Fruit fly (Drosophila melanogaster): ENCODE results near the gene yata.

Gene yata

dm6 chr3R:29725577-29726240 is 23.3 kb upstream of the yata start, which contains the start of gene Kul:
TSS of gene Kul (plus strand) at chr3R:29725830.
- peak; percentile 2 for TF ChIP-seq OdsH (GFP tag; optimal IDR thresholded peaks at IDR 0.05)
- no peak for TF ChIP-seq sage (GFP tag; optimal IDR thresholded peaks at IDR 0.05)
- TF ChIP-seq dsf (GFP tag; optimal IDR thresholded peaks at IDR 0.05; ENCODE audit: borderline replicate concordance) = no peak
- TF ChIP-seq Jra (GFP tag; optimal IDR thresholded peaks at IDR 0.05) = no peak
- TF ChIP-seq foxo (GFP tag; optimal IDR thresholded peaks at IDR 0.05) = peak in 1 of 2 experiments; percentile 19
- no peak for TF ChIP-seq fru (GFP tag; optimal IDR thresholded peaks at IDR 0.05)
- no peak for TF ChIP-seq dl (GFP tag; optimal IDR thresholded peaks at IDR 0.05; ENCODE audit: insufficient read depth in 1 of 2, partially characterized antibody in 2 of 2)
- TF ChIP-seq Dfd (GFP tag; optimal IDR thresholded peaks at IDR 0.05) = no peak
- TF ChIP-seq Hr78 (GFP tag; optimal IDR thresholded peaks at IDR 0.05) = no peak
- TF ChIP-seq br (GFP tag; optimal IDR thresholded peaks at IDR 0.05) = no peak
- no peak for TF ChIP-seq sv (GFP tag; optimal IDR thresholded peaks at IDR 0.05)
- no peak for TF ChIP-seq lola (GFP tag; optimal IDR thresholded peaks at IDR 0.05)
- TF ChIP-seq GATAd (GFP tag; optimal IDR thresholded peaks at IDR 0.05) = peak; percentile 2
- peak; percentile 82 for TF ChIP-seq Hnf4 (GFP tag; optimal IDR thresholded peaks at IDR 0.05)
- TF ChIP-seq rgr (GFP tag; optimal IDR thresholded peaks at IDR 0.05) = peak; percentile 11
- TF ChIP-seq Dif (GFP tag; optimal IDR thresholded peaks at IDR 0.05; ENCODE audit: partially characterized antibody) = no peak
- TF ChIP-seq Myc (optimal IDR thresholded peaks at IDR 0.05) = no peak
- TF ChIP-seq ey (GFP tag; optimal IDR thresholded peaks at IDR 0.05) = no peak
- TF ChIP-seq psq (GFP tag; optimal IDR thresholded peaks at IDR 0.05) = no peak
- no peak for TF ChIP-seq dmrt93B (GFP tag; optimal IDR thresholded peaks at IDR 0.05)
- TF ChIP-seq h (GFP tag; optimal IDR thresholded peaks at IDR 0.05) = no peak
- no peak for TF ChIP-seq CG32264 (GFP tag; optimal IDR thresholded peaks at IDR 0.05)
- no peak for TF ChIP-seq CG9705 (GFP tag; optimal IDR thresholded peaks at IDR 0.05)
- TF ChIP-seq Rel (GFP tag; optimal IDR thresholded peaks at IDR 0.05) = no peak
- TF ChIP-seq Rel (tag; optimal IDR thresholded peaks at IDR 0.05) = no peak
- no peak for TF ChIP-seq woc (GFP tag; optimal IDR thresholded peaks at IDR 0.05)
- no peak for TF ChIP-seq N (GFP tag; optimal IDR thresholded peaks at IDR 0.05)
- no peak for TF ChIP-seq Sp1 (GFP tag; optimal IDR thresholded peaks at IDR 0.05)
- TF ChIP-seq jim (GFP tag; optimal IDR thresholded peaks at IDR 0.05) = no peak
- peak; percentile 31 for TF ChIP-seq HLH106 (tag; optimal IDR thresholded peaks at IDR 0.05)
- no peak for TF ChIP-seq Mio (GFP tag; optimal IDR thresholded peaks at IDR 0.05)
- no peak for TF ChIP-seq CrebA (GFP tag; optimal IDR thresholded peaks at IDR 0.05; ENCODE audit: borderline replicate concordance)
- no peak for TF ChIP-seq Hr83 (GFP tag; optimal IDR thresholded peaks at IDR 0.05; ENCODE audit: poor library complexity, severe bottlenecking)
- no peak for TF ChIP-seq Vsx2 (GFP tag; optimal IDR thresholded peaks at IDR 0.05; ENCODE audit: partially characterized antibody)
- no peak for TF ChIP-seq usp (GFP tag; optimal IDR thresholded peaks at IDR 0.05)
- no peak for TF ChIP-seq brk (GFP tag; optimal IDR thresholded peaks at IDR 0.05)
- TF ChIP-seq pan (optimal IDR thresholded peaks at IDR 0.05) = no peak
- no peak for TF ChIP-seq Abd-B (GFP tag; optimal IDR thresholded peaks at IDR 0.05)
- TF ChIP-seq tai (GFP tag; optimal IDR thresholded peaks at IDR 0.05) = no peak

dm6 chr3R:29726277-29726676 is 22.7 kb upstream of the yata start:
- TF ChIP-seq Rel (GFP tag; optimal IDR thresholded peaks at IDR 0.05) = no peak
- TF ChIP-seq Rel (tag; optimal IDR thresholded peaks at IDR 0.05) = peak; percentile 82
- no peak for TF ChIP-seq lola (GFP tag; optimal IDR thresholded peaks at IDR 0.05)

dm6 chr3R:29736678-29737093 is 12.3 kb upstream of the yata start, which contains the start of the genes CG7601 and CIA30:
TSS of gene CG7601 (minus strand) at chr3R:29736745.
TSS of gene CIA30 (plus strand) at chr3R:29736965.
- peak; percentile 98 for TF ChIP-seq Hr83 (GFP tag; optimal IDR thresholded peaks at IDR 0.05; ENCODE audit: poor library complexity, severe bottlenecking)
- TF ChIP-seq CG9705 (GFP tag; optimal IDR thresholded peaks at IDR 0.05) = peak; percentile 99
- no peak for TF ChIP-seq Myc (optimal IDR thresholded peaks at IDR 0.05)
- peak; percentile 99 for TF ChIP-seq Hnf4 (GFP tag; optimal IDR thresholded peaks at IDR 0.05)
- peak; percentile 100 for TF ChIP-seq woc (GFP tag; optimal IDR thresholded peaks at IDR 0.05)
- TF ChIP-seq ey (GFP tag; optimal IDR thresholded peaks at IDR 0.05) = peak; percentile 99
- no peak for TF ChIP-seq dl (GFP tag; optimal IDR thresholded peaks at IDR 0.05; ENCODE audit: insufficient read depth in 1 of 2, partially characterized antibody in 2 of 2)
- peak; percentile 99 for TF ChIP-seq rgr (GFP tag; optimal IDR thresholded peaks at IDR 0.05)
- TF ChIP-seq sage (GFP tag; optimal IDR thresholded peaks at IDR 0.05) = peak; percentile 96
- peak; percentile 94 for TF ChIP-seq GATAd (GFP tag; optimal IDR thresholded peaks at IDR 0.05)
- TF ChIP-seq N (GFP tag; optimal IDR thresholded peaks at IDR 0.05) = no peak
- TF ChIP-seq sv (GFP tag; optimal IDR thresholded peaks at IDR 0.05) = peak; percentile 98
- TF ChIP-seq Vsx2 (GFP tag; optimal IDR thresholded peaks at IDR 0.05; ENCODE audit: partially characterized antibody) = no peak
- no peak for TF ChIP-seq brk (GFP tag; optimal IDR thresholded peaks at IDR 0.05)
- TF ChIP-seq h (GFP tag; optimal IDR thresholded peaks at IDR 0.05) = peak; percentile 99
- no peak for TF ChIP-seq usp (GFP tag; optimal IDR thresholded peaks at IDR 0.05)
- peak; percentile 99 for TF ChIP-seq fru (GFP tag; optimal IDR thresholded peaks at IDR 0.05)
- peak; percentile 93 for TF ChIP-seq Mio (GFP tag; optimal IDR thresholded peaks at IDR 0.05)
- peak; percentile 85 for TF ChIP-seq Rel (GFP tag; optimal IDR thresholded peaks at IDR 0.05)
- peak; percentile 93 for TF ChIP-seq Rel (tag; optimal IDR thresholded peaks at IDR 0.05)
- peak; percentile 98 for TF ChIP-seq CG32264 (GFP tag; optimal IDR thresholded peaks at IDR 0.05)
- TF ChIP-seq dsf (GFP tag; optimal IDR thresholded peaks at IDR 0.05; ENCODE audit: borderline replicate concordance) = peak; percentile 95
- TF ChIP-seq pan (optimal IDR thresholded peaks at IDR 0.05) = no peak
- TF ChIP-seq CrebA (GFP tag; optimal IDR thresholded peaks at IDR 0.05; ENCODE audit: borderline replicate concordance) = no peak
- TF ChIP-seq dmrt93B (GFP tag; optimal IDR thresholded peaks at IDR 0.05) = peak; percentile 99
- TF ChIP-seq foxo (GFP tag; optimal IDR thresholded peaks at IDR 0.05) = peak; percentile 96 to 99
- TF ChIP-seq HLH106 (tag; optimal IDR thresholded peaks at IDR 0.05) = peak; percentile 99
- TF ChIP-seq jim (GFP tag; optimal IDR thresholded peaks at IDR 0.05) = peak; percentile 96
- peak; percentile 99 for TF ChIP-seq br (GFP tag; optimal IDR thresholded peaks at IDR 0.05)
- no peak for TF ChIP-seq tai (GFP tag; optimal IDR thresholded peaks at IDR 0.05)
- no peak for TF ChIP-seq Dif (GFP tag; optimal IDR thresholded peaks at IDR 0.05; ENCODE audit: partially characterized antibody)
- peak; percentile 98 for TF ChIP-seq OdsH (GFP tag; optimal IDR thresholded peaks at IDR 0.05)
- TF ChIP-seq Hr78 (GFP tag; optimal IDR thresholded peaks at IDR 0.05) = no peak
- TF ChIP-seq Jra (GFP tag; optimal IDR thresholded peaks at IDR 0.05) = peak; percentile 98
- TF ChIP-seq Abd-B (GFP tag; optimal IDR thresholded peaks at IDR 0.05) = no peak
- TF ChIP-seq lola (GFP tag; optimal IDR thresholded peaks at IDR 0.05) = no peak
- peak; percentile 98 for TF ChIP-seq Dfd (GFP tag; optimal IDR thresholded peaks at IDR 0.05)

Measured in whole organism, wandering third instar larva.